Fruit fly (Drosophila melanogaster) whole organism, embryonic: ENCODE results near the gene Syx1A.

Experiments used
- CG10147 ChIP-seq: fragments of 200-800 bp; sonication (Bioruptor generic); optimal IDR thresholded peaks from 2 replicates; lab custom pipeline; 2019; ENCODE audit warnings: missing biosample characterization, mild to moderate bottlenecking, missing genetic modification characterization, moderate library complexity
- CG10366 ChIP-seq: fragments of 200-800 bp; sonication (Bioruptor generic); IDR thresholded peaks from 2 replicates; pipeline ENCODE4 v1.3.6; 2022; ENCODE audit warnings: missing biosample characterization, missing genetic modification characterization
- CG11456 ChIP-seq: fragments of 200-800 bp; sonication (Bioruptor generic); IDR thresholded peaks from 3 replicates; pipeline ENCODE4 v1.3.6; 2022; ENCODE audit warnings: missing biosample characterization, missing genetic modification characterization
- CG11560 ChIP-seq: fragments of 200-800 bp; sonication (Bioruptor generic); IDR thresholded peaks from 3 replicates; pipeline ENCODE4 v1.3.6; 2022; ENCODE audit warnings: missing biosample characterization, missing genetic modification characterization
- CG11695 ChIP-seq: fragments of 200-800 bp; sonication (Bioruptor generic); IDR thresholded peaks from 3 replicates; pipeline ENCODE4 v1.3.6; 2022; ENCODE audit warnings: missing biosample characterization, missing genetic modification characterization
- CG12071 ChIP-seq: fragments of 200-800 bp; sonication (Bioruptor generic); optimal IDR thresholded peaks from 3 replicates; lab custom pipeline; 2018; ENCODE audit warnings: missing biosample characterization, mild to moderate bottlenecking, missing genetic modification characterization
- CG12104 ChIP-seq: fragments of 200-800 bp; sonication (Bioruptor generic); optimal IDR thresholded peaks from 3 replicates; lab custom pipeline; 2016; ENCODE audit warnings: missing biosample characterization, missing genetic modification characterization
- CG12236 ChIP-seq: fragments of 200-800 bp; sonication (Bioruptor generic); optimal IDR thresholded peaks from 2 replicates; lab custom pipeline; 2016; ENCODE audit warnings: missing biosample characterization, missing genetic modification characterization
- CG12659 ChIP-seq: fragments of 200-800 bp; sonication (Bioruptor generic); optimal IDR thresholded peaks from 3 replicates; lab custom pipeline; 2017; ENCODE audit warnings: mild to moderate bottlenecking, missing biosample characterization, missing genetic modification reagents, missing genetic modification characterization
- CG12942 ChIP-seq: fragments of 200-800 bp; sonication (Bioruptor generic); optimal IDR thresholded peaks from 3 replicates; lab custom pipeline; 2016; ENCODE audit warnings: missing biosample characterization, missing genetic modification characterization
- CG15514 ChIP-seq: fragments of 200-800 bp; sonication (Bioruptor generic); optimal IDR thresholded peaks from 3 replicates; lab custom pipeline; 2017; ENCODE audit warnings: missing biosample characterization, missing genetic modification characterization, mild to moderate bottlenecking, moderate library complexity, missing genetic modification reagents
- CG17328 ChIP-seq: fragments of 200-800 bp; sonication (Bioruptor generic); IDR thresholded peaks from 2 replicates; pipeline ENCODE4 v1.3.6; 2022; ENCODE audit warnings: missing biosample characterization, missing genetic modification characterization
- CG17568 ChIP-seq: fragments of 200-800 bp; sonication (Bioruptor generic); optimal IDR thresholded peaks from 2 replicates; lab custom pipeline; 2018; ENCODE audit warnings: missing biosample characterization, mild to moderate bottlenecking, missing genetic modification characterization, moderate library complexity
- CG17612 ChIP-seq: fragments of 200-800 bp; sonication (Bioruptor generic); IDR thresholded peaks from 2 replicates; pipeline ENCODE4 v1.3.6; 2022; ENCODE audit warnings: missing biosample characterization, missing genetic modification characterization
- CG2129 ChIP-seq: fragments of 200-800 bp; sonication (Bioruptor generic); IDR thresholded peaks from 2 replicates; pipeline ENCODE4 v1.3.6; 2022; ENCODE audit warnings: missing biosample characterization, missing genetic modification characterization; ENCODE audit not compliant: partially characterized antibody
- CG30020 ChIP-seq: fragments of 200-800 bp; optimal IDR thresholded peaks from 2 replicates; lab custom pipeline; 2019; ENCODE audit warnings: missing biosample characterization, mild to moderate bottlenecking, missing genetic modification characterization, moderate library complexity
- CG4328 ChIP-seq: fragments of 200-800 bp; sonication (Bioruptor generic); optimal IDR thresholded peaks from 3 replicates; lab custom pipeline; 2017; ENCODE audit warnings: missing biosample characterization, missing genetic modification reagents, missing genetic modification characterization
- CG6254 ChIP-seq: fragments of 200-800 bp; sonication (Bioruptor generic); optimal IDR thresholded peaks from 3 replicates; lab custom pipeline; 2017; ENCODE audit warnings: mild to moderate bottlenecking, missing biosample characterization, missing genetic modification reagents, missing genetic modification characterization
- CG7745 ChIP-seq: fragments of 200-800 bp; sonication (Bioruptor generic); optimal IDR thresholded peaks from 2 replicates; lab custom pipeline; 2018; ENCODE audit warnings: missing biosample characterization, mild to moderate bottlenecking, missing genetic modification characterization, moderate library complexity
- CG7839 ChIP-seq: fragments of 200-800 bp; sonication (Bioruptor generic); optimal IDR thresholded peaks from 3 replicates; lab custom pipeline; 2018; ENCODE audit warnings: missing biosample characterization, mild to moderate bottlenecking, missing genetic modification characterization, moderate library complexity
- CG7987 ChIP-seq: fragments of 200-800 bp; sonication (Bioruptor generic); optimal IDR thresholded peaks from 2 replicates; lab custom pipeline; 2018; ENCODE audit warnings: missing biosample characterization, mild to moderate bottlenecking, missing genetic modification characterization, moderate library complexity
- CG8290 ChIP-seq, 3 experiments: fragments of 200-800 bp; sonication (Bioruptor generic); optimal IDR thresholded peaks; 2 replicates each; lab custom pipeline; 2016 to 2019; ENCODE audit warnings: missing biosample characterization in 3 of 3, missing genetic modification characterization in 3 of 3, mild to moderate bottlenecking in 2 of 3, moderate library complexity in 1 of 3
- CTCF ChIP-seq: fragments of 200-800 bp; sonication (Bioruptor generic); optimal IDR thresholded peaks from 2 replicates; lab custom pipeline; 2017; ENCODE audit warnings: missing biosample characterization, mild to moderate bottlenecking, missing genetic modification characterization, moderate library complexity
- Hr3 ChIP-seq: fragments of 200-800 bp; sonication (Bioruptor generic); optimal IDR thresholded peaks from 3 replicates; lab custom pipeline; 2016; ENCODE audit warnings: missing biosample characterization, missing genetic modification characterization
- Mrtf ChIP-seq: fragments of 200-800 bp; sonication (Bioruptor generic); IDR thresholded peaks from 3 replicates; pipeline ENCODE4 v1.3.6; 2022; ENCODE audit warnings: missing biosample characterization, missing genetic modification characterization
- NFAT ChIP-seq: fragments of 200-800 bp; sonication (Bioruptor generic); IDR thresholded peaks from 2 replicates; pipeline ENCODE4 v1.3.6; 2022; ENCODE audit warnings: missing biosample characterization, missing genetic modification characterization
- Opbp ChIP-seq: fragments of 200-800 bp; sonication (Bioruptor generic); IDR thresholded peaks from 3 replicates; pipeline ENCODE4 v1.3.6; 2022; ENCODE audit warnings: missing biosample characterization, missing genetic modification characterization; ENCODE audit not compliant: partially characterized antibody
- Optix ChIP-seq: fragments of 200-800 bp; sonication (Bioruptor generic); IDR thresholded peaks from 3 replicates; pipeline ENCODE4 v1.3.6; 2022; ENCODE audit warnings: missing biosample characterization, missing genetic modification characterization
- Sox102F ChIP-seq: fragments of 200-800 bp; sonication (Bioruptor generic); optimal IDR thresholded peaks from 2 replicates; lab custom pipeline; 2018; ENCODE audit warnings: missing biosample characterization, mild to moderate bottlenecking, missing genetic modification characterization, moderate library complexity
- ac ChIP-seq: fragments of 200-800 bp; sonication (Bioruptor generic); optimal IDR thresholded peaks from 3 replicates; lab custom pipeline; 2017; ENCODE audit warnings: missing biosample characterization, mild to moderate bottlenecking, missing genetic modification characterization
- ato ChIP-seq: fragments of 200-800 bp; sonication (Bioruptor generic); IDR thresholded peaks from 2 replicates; pipeline ENCODE4 v1.3.6; 2022; ENCODE audit warnings: missing biosample characterization, missing genetic modification characterization; ENCODE audit not compliant: partially characterized antibody
- chn ChIP-seq: fragments of 200-800 bp; sonication (Bioruptor generic); optimal IDR thresholded peaks from 2 replicates; lab custom pipeline; 2016; ENCODE audit warnings: missing biosample characterization, missing genetic modification characterization
- crc ChIP-seq: fragments of 200-800 bp; sonication (Bioruptor generic); optimal IDR thresholded peaks from 2 replicates; lab custom pipeline; 2016; ENCODE audit warnings: missing biosample characterization, missing genetic modification characterization
- disco-r ChIP-seq: fragments of 200-800 bp; sonication (Bioruptor generic); optimal IDR thresholded peaks from 2 replicates; lab custom pipeline; 2016; ENCODE audit warnings: missing biosample characterization, missing genetic modification characterization
- fd96Cb ChIP-seq: fragments of 200-800 bp; sonication (Bioruptor generic); optimal IDR thresholded peaks from 2 replicates; lab custom pipeline; 2018; ENCODE audit warnings: missing biosample characterization, mild to moderate bottlenecking, missing genetic modification characterization, moderate library complexity
- hkb ChIP-seq, 2 experiments: fragments of 200-800 bp in 1 of 2; fragments of >200 bp in 1 of 2; sonication (Bioruptor generic) in 1 of 2; IDR thresholded peaks in 1 of 2; optimal IDR thresholded peaks in 1 of 2; 2 replicates each; pipeline versions ENCODE4 v1.3.6 to Lab custom; 2017 to 2022; ENCODE audit warnings: missing biosample characterization in 1 of 2, missing genetic modification characterization in 1 of 2
- jing ChIP-seq: fragments of 200-800 bp; sonication (Bioruptor generic); optimal IDR thresholded peaks from 2 replicates; lab custom pipeline; 2018; ENCODE audit warnings: missing biosample characterization, mild to moderate bottlenecking, missing genetic modification characterization
- nau ChIP-seq: fragments of 200-800 bp; sonication (Bioruptor generic); optimal IDR thresholded peaks from 3 replicates; lab custom pipeline; 2017; ENCODE audit warnings: missing biosample characterization, mild to moderate bottlenecking, missing genetic modification characterization, missing genetic modification reagents
- onecut ChIP-seq: fragments of 200-800 bp; sonication (Bioruptor generic); IDR thresholded peaks from 2 replicates; pipeline ENCODE4 v1.3.6; 2022; ENCODE audit warnings: missing biosample characterization, missing genetic modification characterization
- org-1 ChIP-seq: fragments of 200-800 bp; sonication (Bioruptor generic); optimal IDR thresholded peaks from 2 replicates; lab custom pipeline; 2017; ENCODE audit warnings: missing biosample characterization, missing genetic modification characterization
- p53 ChIP-seq: fragments of 200-800 bp; sonication (Bioruptor generic); optimal IDR thresholded peaks from 2 replicates; lab custom pipeline; 2016; ENCODE audit warnings: missing biosample characterization, missing genetic modification characterization
- pnt ChIP-seq: fragments of 200-800 bp; sonication (Bioruptor generic); optimal IDR thresholded peaks from 3 replicates; lab custom pipeline; 2016; ENCODE audit warnings: missing biosample characterization, missing genetic modification characterization
- salm ChIP-seq: fragments of 200-800 bp; sonication (Bioruptor generic); optimal IDR thresholded peaks from 2 replicates; lab custom pipeline; 2018; ENCODE audit warnings: missing biosample characterization, mild to moderate bottlenecking, missing genetic modification characterization
- shn ChIP-seq: fragments of 200-800 bp; sonication (Bioruptor generic); optimal IDR thresholded peaks from 3 replicates; lab custom pipeline; 2016; ENCODE audit warnings: missing biosample characterization, missing genetic modification characterization
- tll ChIP-seq, 2 experiments: fragments of 200-800 bp in 1 of 2; fragments of >200 bp in 1 of 2; sonication (Bioruptor generic) in 1 of 2; optimal IDR thresholded peaks; 2 replicates each; lab custom pipeline; 2017 to 2019; ENCODE audit warnings: missing biosample characterization in 2 of 2, missing genetic modification characterization in 2 of 2, mild to moderate bottlenecking in 1 of 2, moderate library complexity in 1 of 2
- tx ChIP-seq: fragments of 200-800 bp; sonication (Bioruptor generic); optimal IDR thresholded peaks from 2 replicates; lab custom pipeline; 2016; ENCODE audit warnings: missing biosample characterization, missing genetic modification characterization
- usp ChIP-seq: fragments of >200 bp; optimal IDR thresholded peaks from 2 replicates; lab custom pipeline; 2017; ENCODE audit warnings: missing biosample characterization, missing genetic modification characterization
- wdn ChIP-seq: fragments of 200-800 bp; sonication (Bioruptor generic); IDR thresholded peaks from 2 replicates; pipeline ENCODE4 v1.3.6; 2022; ENCODE audit warnings: missing biosample characterization, missing genetic modification characterization
- yki ChIP-seq: fragments of >200 bp; optimal IDR thresholded peaks from 3 replicates; lab custom pipeline; 2018

The Syx1A gene

DNA sequence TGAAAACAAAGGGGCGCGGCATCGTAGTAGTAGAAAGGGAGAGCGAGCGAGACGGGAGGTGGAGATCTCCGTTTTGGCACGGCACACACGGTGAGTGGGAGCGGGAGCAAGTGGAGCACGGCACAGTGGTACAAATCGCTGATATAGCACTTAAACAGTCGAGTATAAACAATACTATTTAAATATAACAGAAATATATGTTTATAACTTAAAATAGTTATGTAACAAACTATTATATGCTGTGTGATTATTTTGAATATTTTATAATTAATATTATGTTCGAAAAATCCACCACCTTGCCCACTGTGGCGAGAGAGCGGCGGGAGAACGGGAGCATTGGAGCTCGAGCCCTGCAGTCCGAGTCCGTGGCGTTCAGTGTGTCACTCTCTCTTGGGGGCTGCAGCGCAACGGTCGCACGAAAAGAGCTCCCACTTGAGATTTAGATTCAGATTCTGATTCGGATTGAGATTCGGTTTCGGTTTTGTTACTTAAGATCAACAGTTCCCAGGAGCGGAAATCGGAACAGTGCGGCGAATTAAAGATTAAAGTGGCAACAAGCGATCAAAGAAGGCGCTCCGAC lies 35.5 kb upstream of the Syx1A start, which contains the start of gene Kal1:
Kal1 (plus strand) TSS at position 383 of the 580 bp plus-strand sequence.
- TF ChIP-seq CG6254 (GFP tag; lab: Kevin White, UChicago) (peak; percentile 95), CG12071 (peak; percentile 81), usp (GFP tag; lab: Kevin White, UChicago) (no peak), CTCF (GFP tag; lab: Kevin White, UChicago) (peak; percentile 67), nau (GFP tag; lab: Kevin White, UChicago) (no peak), Hr3 (GFP tag; lab: Kevin White, UChicago) (peak; percentile 87), ac (GFP tag; lab: Kevin White, UChicago) (peak; percentile 57), CG10366 (GFP tag; lab: Robert Waterston, UW) (peak; percentile 92), pnt (GFP tag; lab: Kevin White, UChicago) (no peak), tll (GFP tag; optimal IDR thresholded peaks at IDR 0.05; lab: Kevin White, UChicago) (no peak), CG4328 (peak; percentile 80), CG2129 (no peak), CG8290 (GFP tag; optimal IDR thresholded peaks at IDR 0.05; lab: Kevin White, UChicago) (peak; percentile 78), CG8290 (tag; optimal IDR thresholded peaks at IDR 0.05; lab: Kevin White, UChicago) (peak in 1 of 2 experiments; percentile 66), CG7987 (GFP tag; lab: Kevin White, UChicago) (peak; percentile 50), Opbp (no peak), Mrtf (GFP tag; lab: Robert Waterston, UW) (peak; percentile 83), chn (GFP tag; lab: Kevin White, UChicago) (peak; percentile 49), CG17328 (GFP tag; lab: Robert Waterston, UW) (peak; percentile 95), ato (GFP tag; lab: Robert Waterston, UW) (no peak), org-1 (peak; percentile 90), CG7745 (tag; lab: Kevin White, UChicago) (peak; percentile 32), crc (GFP tag; lab: Kevin White, UChicago) (no peak), fd96Cb (peak; percentile 94), tx (GFP tag; lab: Kevin White, UChicago) (no peak), CG10147 (GFP tag; lab: Kevin White, UChicago) (peak; percentile 79), CG7839 (tag; lab: Kevin White, UChicago) (peak; percentile 94), CG11456 (GFP tag; lab: Robert Waterston, UW) (peak; percentile 69; the same call in 1 of the 3 replicates), shn (no peak), salm (tag; lab: Kevin White, UChicago) (peak; percentile 94), yki (lab: Kevin White, UChicago) (no peak), CG11560 (tag; lab: Robert Waterston, UW) (peak; percentile 72; the same call in 2 of the 3 replicates), Optix (GFP tag; lab: Robert Waterston, UW) (peak; percentile 90), disco-r (no peak), CG12104 (GFP tag; lab: Kevin White, UChicago) (peak; percentile 80), onecut (GFP tag; lab: Robert Waterston, UW) (peak; percentile 87), CG30020 (tag; lab: Kevin White, UChicago) (peak; percentile 64), jing (GFP tag; lab: Kevin White, UChicago) (peak; percentile 82), hkb (optimal IDR thresholded peaks at IDR 0.05; lab: Kevin White, UChicago) (no peak), hkb (GFP tag; IDR thresholded peaks at IDR 0.05; lab: Robert Waterston, UW) (peak; percentile 96), CG17568 (peak; percentile 89), CG15514 (GFP tag; lab: Kevin White, UChicago) (peak; percentile 77), CG17612 (GFP tag; lab: Robert Waterston, UW) (peak; percentile 44; the same call in 1 of the 2 replicates), p53 (GFP tag; lab: Kevin White, UChicago) (no peak), Sox102F (GFP tag; lab: Kevin White, UChicago) (peak; percentile 96), CG12659 (GFP tag; lab: Kevin White, UChicago) (peak; percentile 92), CG12942 (peak; percentile 75), CG11695 (GFP tag; lab: Robert Waterston, UW) (peak; percentile 95), CG12236 (GFP tag; lab: Kevin White, UChicago) (no peak), wdn (GFP tag; lab: Robert Waterston, UW) (peak; percentile 64; the same call in 1 of the 2 replicates), NFAT (GFP tag; lab: Robert Waterston, UW) (peak; percentile 44; the same call in 1 of the 2 replicates)
